Fruit fly (Drosophila melanogaster) whole organism, embryonic: ENCODE results near the gene CG33267.

Experiments used
- B-H1 ChIP-seq: fragments of 200-800 bp; sonication (Bioruptor generic); IDR thresholded peaks from 3 replicates; pipeline ENCODE4 v1.3.6; 2022; ENCODE audit warnings: missing biosample characterization, missing genetic modification characterization
- Bteb2 ChIP-seq: fragments of 200-800 bp; sonication (Bioruptor generic); optimal IDR thresholded peaks from 2 replicates; lab custom pipeline; 2016; ENCODE audit warnings: missing biosample characterization, missing genetic modification characterization
- CG10959 ChIP-seq: fragments of 200-800 bp; sonication (Bioruptor generic); IDR thresholded peaks from 2 replicates; pipeline ENCODE4 v1.3.6; 2022; ENCODE audit warnings: missing biosample characterization, missing genetic modification characterization
- CG10979 ChIP-seq: fragments of 200-800 bp; sonication (Bioruptor generic); optimal IDR thresholded peaks from 2 replicates; lab custom pipeline; 2018; ENCODE audit warnings: missing biosample characterization, mild to moderate bottlenecking, missing genetic modification characterization, moderate library complexity
- CG12071 ChIP-seq: fragments of 200-800 bp; sonication (Bioruptor generic); optimal IDR thresholded peaks from 3 replicates; lab custom pipeline; 2018; ENCODE audit warnings: missing biosample characterization, mild to moderate bottlenecking, missing genetic modification characterization
- CG12236 ChIP-seq: fragments of 200-800 bp; sonication (Bioruptor generic); optimal IDR thresholded peaks from 2 replicates; lab custom pipeline; 2016; ENCODE audit warnings: missing biosample characterization, missing genetic modification characterization
- CG13894 ChIP-seq: fragments of 200-800 bp; sonication (Bioruptor generic); optimal IDR thresholded peaks from 3 replicates; lab custom pipeline; 2018; ENCODE audit warnings: missing biosample characterization, mild to moderate bottlenecking, missing genetic modification characterization, moderate library complexity
- CG15514 ChIP-seq: fragments of 200-800 bp; sonication (Bioruptor generic); optimal IDR thresholded peaks from 3 replicates; lab custom pipeline; 2017; ENCODE audit warnings: missing biosample characterization, missing genetic modification characterization, mild to moderate bottlenecking, moderate library complexity, missing genetic modification reagents
- CG17802 ChIP-seq: fragments of 200-800 bp; sonication (Bioruptor generic); optimal IDR thresholded peaks from 2 replicates; lab custom pipeline; 2018; ENCODE audit warnings: missing biosample characterization, mild to moderate bottlenecking, missing genetic modification characterization, moderate library complexity
- CG17829 ChIP-seq: fragments of 200-800 bp; optimal IDR thresholded peaks from 2 replicates; lab custom pipeline; 2019; ENCODE audit warnings: missing biosample characterization, mild to moderate bottlenecking, missing genetic modification characterization, moderate library complexity
- CG1832 ChIP-seq: fragments of 200-800 bp; sonication (Bioruptor generic); optimal IDR thresholded peaks from 2 replicates; lab custom pipeline; 2017; ENCODE audit warnings: missing biosample characterization, mild to moderate bottlenecking, missing genetic modification characterization, inconsistent platforms
- CG18619 ChIP-seq: fragments of 200-800 bp; sonication (Bioruptor generic); optimal IDR thresholded peaks from 3 replicates; lab custom pipeline; 2017; ENCODE audit warnings: missing biosample characterization, mild to moderate bottlenecking, missing genetic modification characterization
- CG2889 ChIP-seq: fragments of 200-800 bp; sonication (Bioruptor generic); IDR thresholded peaks from 3 replicates; pipeline ENCODE4 v1.3.6; 2022; ENCODE audit warnings: missing biosample characterization, missing genetic modification characterization
- CG31365 ChIP-seq: fragments of 200-800 bp; sonication (Bioruptor generic); optimal IDR thresholded peaks from 2 replicates; lab custom pipeline; 2018; ENCODE audit warnings: missing biosample characterization, mild to moderate bottlenecking, missing genetic modification characterization
- CG32772 ChIP-seq: fragments of 200-800 bp; sonication (Bioruptor generic); IDR thresholded peaks from 2 replicates; pipeline ENCODE4 v1.3.6; 2022; ENCODE audit warnings: missing biosample characterization, missing genetic modification characterization
- CG3838 ChIP-seq: fragments of 200-800 bp; sonication (Bioruptor generic); optimal IDR thresholded peaks from 3 replicates; lab custom pipeline; 2016; ENCODE audit warnings: missing biosample characterization, missing genetic modification characterization
- CG42726 ChIP-seq: fragments of 200-800 bp; sonication (Bioruptor generic); IDR thresholded peaks from 2 replicates; pipeline ENCODE4 v1.3.6; 2022; ENCODE audit warnings: missing biosample characterization, missing genetic modification characterization; ENCODE audit not compliant: partially characterized antibody
- CG4282 ChIP-seq: fragments of 200-800 bp; sonication (Bioruptor generic); optimal IDR thresholded peaks from 2 replicates; lab custom pipeline; 2016; ENCODE audit warnings: missing biosample characterization, missing genetic modification characterization
- CG43689 ChIP-seq: fragments of 200-800 bp; sonication (Bioruptor generic); IDR thresholded peaks from 2 replicates; pipeline ENCODE4 v1.3.6; 2022; ENCODE audit warnings: missing biosample characterization, missing genetic modification characterization
- CG5180 ChIP-seq: fragments of 200-800 bp; sonication (Bioruptor generic); optimal IDR thresholded peaks from 3 replicates; lab custom pipeline; 2017; ENCODE audit warnings: missing biosample characterization, missing genetic modification characterization, mild to moderate bottlenecking, moderate library complexity, missing genetic modification reagents
- CG6683 ChIP-seq: fragments of 200-800 bp; sonication (Bioruptor generic); optimal IDR thresholded peaks from 2 replicates; lab custom pipeline; 2017; ENCODE audit warnings: missing biosample characterization, mild to moderate bottlenecking, missing genetic modification characterization, missing genetic modification reagents
- CG6791 ChIP-seq: fragments of 200-800 bp; sonication (Bioruptor generic); IDR thresholded peaks from 3 replicates; pipeline ENCODE4 v1.3.6; 2022; ENCODE audit warnings: missing biosample characterization, missing genetic modification characterization; ENCODE audit not compliant: partially characterized antibody
- CG7839 ChIP-seq: fragments of 200-800 bp; sonication (Bioruptor generic); optimal IDR thresholded peaks from 3 replicates; lab custom pipeline; 2018; ENCODE audit warnings: missing biosample characterization, mild to moderate bottlenecking, missing genetic modification characterization, moderate library complexity
- CG8089 ChIP-seq: fragments of 200-800 bp; sonication (Bioruptor generic); optimal IDR thresholded peaks from 3 replicates; lab custom pipeline; 2016; ENCODE audit warnings: missing biosample characterization, missing genetic modification characterization
- CG8359 ChIP-seq: fragments of 200-800 bp; sonication (Bioruptor generic); optimal IDR thresholded peaks from 2 replicates; lab custom pipeline; 2017; ENCODE audit warnings: missing biosample characterization, mild to moderate bottlenecking, missing genetic modification characterization, borderline replicate concordance
- CG8765 ChIP-seq: fragments of 200-800 bp; sonication (Bioruptor generic); IDR thresholded peaks from 2 replicates; pipeline ENCODE4 v1.3.6; 2022; ENCODE audit warnings: missing biosample characterization, missing genetic modification characterization
- CkIIα-i1 ChIP-seq: fragments of 200-800 bp; sonication (Bioruptor generic); IDR thresholded peaks from 2 replicates; pipeline ENCODE4 v1.3.6; 2022; ENCODE audit warnings: missing biosample characterization, missing genetic modification characterization
- Dll ChIP-seq: fragments of 200-800 bp; sonication (Bioruptor generic); IDR thresholded peaks from 4 replicates; pipeline ENCODE4 v1.3.6; 2022; ENCODE audit warnings: missing biosample characterization, missing genetic modification characterization; ENCODE audit not compliant: partially characterized antibody
- E2f1 ChIP-seq: fragments of 200-800 bp; sonication (Bioruptor generic); IDR thresholded peaks from 2 replicates; pipeline ENCODE4 v1.3.6; 2022; ENCODE audit warnings: missing biosample characterization, missing genetic modification characterization
- E2f2 ChIP-seq: fragments of 200-800 bp; sonication (Bioruptor generic); IDR thresholded peaks from 2 replicates; pipeline ENCODE4 v1.3.6; 2022; ENCODE audit warnings: missing biosample characterization, missing genetic modification characterization
- Fer1 ChIP-seq: fragments of 200-800 bp; sonication (Bioruptor generic); optimal IDR thresholded peaks from 2 replicates; lab custom pipeline; 2017; ENCODE audit warnings: missing biosample characterization, mild to moderate bottlenecking, missing genetic modification characterization
- Fer3 ChIP-seq: fragments of 200-800 bp; sonication (Bioruptor generic); optimal IDR thresholded peaks from 2 replicates; lab custom pipeline; 2018; ENCODE audit warnings: missing biosample characterization, mild to moderate bottlenecking, missing genetic modification characterization, moderate library complexity
- HLH4C ChIP-seq: fragments of 200-800 bp; sonication (Bioruptor generic); IDR thresholded peaks from 3 replicates; pipeline ENCODE4 v1.3.6; 2022; ENCODE audit warnings: missing biosample characterization, missing genetic modification characterization; ENCODE audit not compliant: partially characterized antibody
- Hand ChIP-seq: fragments of 200-800 bp; sonication (Bioruptor generic); optimal IDR thresholded peaks from 2 replicates; lab custom pipeline; 2017; ENCODE audit warnings: mild to moderate bottlenecking, missing biosample characterization, missing genetic modification reagents, missing genetic modification characterization
- MBD-R2 ChIP-seq: fragments of 200-800 bp; sonication (Bioruptor generic); IDR thresholded peaks from 2 replicates; pipeline ENCODE4 v1.3.6; 2022; ENCODE audit warnings: missing biosample characterization, missing genetic modification characterization
- Side ChIP-seq: fragments of 200-800 bp; sonication (Bioruptor generic); optimal IDR thresholded peaks from 2 replicates; lab custom pipeline; 2016; ENCODE audit warnings: missing biosample characterization, missing genetic modification characterization
- Sry-δ ChIP-seq: fragments of 200-800 bp; sonication (Bioruptor generic); optimal IDR thresholded peaks from 2 replicates; lab custom pipeline; 2016; ENCODE audit warnings: missing biosample characterization, missing genetic modification characterization
- Tbp ChIP-seq: fragments of >200 bp; optimal IDR thresholded peaks from 2 replicates; lab custom pipeline; 2018; ENCODE audit warnings: missing biosample characterization, missing genetic modification characterization
- amos ChIP-seq: fragments of 200-800 bp; sonication (Bioruptor generic); IDR thresholded peaks from 2 replicates; pipeline ENCODE4 v1.3.6; 2022; ENCODE audit warnings: missing biosample characterization, missing genetic modification characterization; ENCODE audit not compliant: partially characterized antibody
- az2 ChIP-seq: fragments of 200-800 bp; sonication (Bioruptor generic); optimal IDR thresholded peaks from 3 replicates; lab custom pipeline; 2016; ENCODE audit warnings: missing biosample characterization, missing genetic modification characterization
- bigmax ChIP-seq: fragments of 200-800 bp; sonication (Bioruptor generic); optimal IDR thresholded peaks from 2 replicates; lab custom pipeline; 2018; ENCODE audit warnings: missing biosample characterization, mild to moderate bottlenecking, missing genetic modification characterization
- chm ChIP-seq: fragments of 200-800 bp; sonication (Bioruptor generic); IDR thresholded peaks from 2 replicates; pipeline ENCODE4 v1.3.6; 2022; ENCODE audit warnings: missing biosample characterization, missing genetic modification characterization
- fd96Cb ChIP-seq: fragments of 200-800 bp; sonication (Bioruptor generic); optimal IDR thresholded peaks from 2 replicates; lab custom pipeline; 2018; ENCODE audit warnings: missing biosample characterization, mild to moderate bottlenecking, missing genetic modification characterization, moderate library complexity
- odd ChIP-seq: fragments of 200-800 bp; sonication (Bioruptor generic); optimal IDR thresholded peaks from 2 replicates; lab custom pipeline; 2017; ENCODE audit warnings: missing biosample characterization, mild to moderate bottlenecking, missing genetic modification characterization
- ranshi ChIP-seq: fragments of 200-800 bp; sonication (Bioruptor generic); IDR thresholded peaks from 2 replicates; pipeline ENCODE4 v1.3.6; 2022; ENCODE audit warnings: missing biosample characterization, missing genetic modification characterization
- sqz ChIP-seq: fragments of 200-800 bp; sonication (Bioruptor generic); optimal IDR thresholded peaks from 3 replicates; lab custom pipeline; 2018; ENCODE audit warnings: missing biosample characterization, mild to moderate bottlenecking, missing genetic modification characterization
- stc ChIP-seq: fragments of 200-800 bp; sonication (Bioruptor generic); IDR thresholded peaks from 2 replicates; pipeline ENCODE4 v1.3.6; 2022; ENCODE audit warnings: missing biosample characterization, missing genetic modification characterization
- trem ChIP-seq: fragments of 200-800 bp; optimal IDR thresholded peaks from 3 replicates; lab custom pipeline; 2019; ENCODE audit warnings: missing biosample characterization, mild to moderate bottlenecking, missing genetic modification characterization, moderate library complexity
- yki ChIP-seq: fragments of >200 bp; optimal IDR thresholded peaks from 3 replicates; lab custom pipeline; 2018

Gene CG33267

dm6 chr3L:11552996-11553671 lies 11.1 kb upstream of the CG33267 start (continued):
- TF ChIP-seq stc (GFP tag; lab: Robert Waterston, UW) (no peak), E2f1 (no peak; the same call in 1 of the 2 replicates), bigmax (peak; percentile 0), fd96Cb (tag; lab: Kevin White, UChicago) (no peak), az2 (GFP tag; lab: Kevin White, UChicago) (no peak), CG18619 (GFP tag; lab: Kevin White, UChicago) (no peak), Fer3 (tag; lab: Kevin White, UChicago) (no peak), CG43689 (GFP tag; lab: Robert Waterston, UW) (no peak), CG3838 (GFP tag; lab: Kevin White, UChicago) (peak; percentile 71), CG8359 (GFP tag; lab: Kevin White, UChicago) (no peak), E2f2 (GFP tag; lab: Robert Waterston, UW) (no peak), ranshi (GFP tag; lab: Robert Waterston, UW) (no peak), CG12236 (GFP tag; lab: Kevin White, UChicago) (no peak), CG4282 (GFP tag; lab: Kevin White, UChicago) (peak; percentile 9), CG13894 (peak; percentile 69), CG42726 (GFP tag; lab: Robert Waterston, UW) (peak; percentile 58; the same call in 1 of the 2 replicates), Tbp (GFP tag; lab: Kevin White, UChicago) (peak; percentile 18), CG2889 (GFP tag; lab: Robert Waterston, UW) (no peak), MBD-R2 (no peak; the same call in 1 of the 2 replicates), Bteb2 (GFP tag; lab: Kevin White, UChicago) (no peak), CG31365 (peak; percentile 32), CG17829 (peak; percentile 62), CG1832 (GFP tag; lab: Kevin White, UChicago) (no peak), CG32772 (GFP tag; lab: Robert Waterston, UW) (no peak), CG10979 (tag; lab: Kevin White, UChicago) (no peak), B-H1 (GFP tag; lab: Robert Waterston, UW) (no peak; the same call in 2 of the 3 replicates), CG8765 (GFP tag; lab: Robert Waterston, UW) (peak; percentile 61; the same call in 1 of the 2 replicates), CG17802 (no peak), odd (GFP tag; lab: Kevin White, UChicago) (peak; percentile 42), sqz (GFP tag; lab: Kevin White, UChicago) (peak; percentile 42), CG12071 (GFP tag; lab: Kevin White, UChicago) (peak; percentile 69), HLH4C (GFP tag; lab: Robert Waterston, UW) (no peak; the same call in 2 of the 3 replicates), CG6791 (GFP tag; lab: Robert Waterston, UW) (peak; percentile 49; the same call in 2 of the 3 replicates), chm (GFP tag; lab: Robert Waterston, UW) (peak; percentile 77), CG7839 (tag; lab: Kevin White, UChicago) (peak; percentile 28), CG15514 (GFP tag; lab: Kevin White, UChicago) (peak; percentile 15), Dll (GFP tag; lab: Robert Waterston, UW) (peak; percentile 82), CG8089 (GFP tag; lab: Kevin White, UChicago) (peak; percentile 4), CG10959 (GFP tag; lab: Robert Waterston, UW) (no peak), CkIIα-i1 (GFP tag; lab: Robert Waterston, UW) (no peak), Sry-δ (GFP tag; lab: Kevin White, UChicago) (no peak), Side (GFP tag; lab: Kevin White, UChicago) (no peak), yki (lab: Kevin White, UChicago) (peak; percentile 96), CG6683 (GFP tag; lab: Kevin White, UChicago) (peak; percentile 39), Fer1 (GFP tag; lab: Kevin White, UChicago) (peak; percentile 64), amos (no peak; the same call in 1 of the 2 replicates), CG5180 (GFP tag; lab: Kevin White, UChicago) (peak; percentile 75), trem (tag; lab: Kevin White, UChicago) (peak; percentile 14), Hand (GFP tag; lab: Kevin White, UChicago) (peak; percentile 72)
